Worm (Caenorhabditis elegans) whole organism, late embryonic: Measurements from ENCODE around the gene R148.7.
A peak's percentile ranks its signal among the peaks of the same experiment; 100 is the strongest.

ENCODE experiments used
- C08G9.2 ChIP-seq: sonication (generic microtip); optimal IDR thresholded peaks from 2 replicates; lab custom pipeline; 2016; ENCODE audit warnings: mild to moderate bottlenecking, missing genetic modification characterization, moderate library complexity, missing compliant biosample characterization
- C38D4.7 ChIP-seq: fragments of 200-800 bp; sonication (Bioruptor generic); optimal IDR thresholded peaks from 2 replicates; lab custom pipeline; 2018; ENCODE audit warnings: mild to moderate bottlenecking, missing genetic modification characterization, moderate library complexity, missing compliant biosample characterization
- F13H6.1 ChIP-seq: sonication (generic microtip); optimal IDR thresholded peaks from 2 replicates; lab custom pipeline; 2016; ENCODE audit warnings: missing genetic modification characterization, missing compliant biosample characterization
- K02D7.2 ChIP-seq: sonication (generic microtip); optimal IDR thresholded peaks from 2 replicates; lab custom pipeline; 2017; ENCODE audit warnings: mild to moderate bottlenecking, missing genetic modification characterization, missing compliant biosample characterization
- K09A11.1 ChIP-seq: sonication (generic microtip); optimal IDR thresholded peaks from 2 replicates; lab custom pipeline; 2017; ENCODE audit warnings: antibody characterized with exemption, mild to moderate bottlenecking, missing genetic modification characterization, missing compliant biosample characterization; ENCODE audit not compliant: insufficient read depth
- ahr-1 ChIP-seq: sonication (generic microtip); optimal IDR thresholded peaks from 2 replicates; lab custom pipeline; 2016; ENCODE audit warnings: missing genetic modification characterization, missing compliant biosample characterization
- ama-1 ChIP-seq: fragments of 150-350 bp; optimal IDR thresholded peaks from 2 replicates; lab custom pipeline; 2014
- ceh-14 ChIP-seq: sonication (generic microtip); optimal IDR thresholded peaks from 2 replicates; lab custom pipeline; 2016; ENCODE audit warnings: missing genotype, missing genetic modification characterization, missing compliant biosample characterization
- ceh-18 ChIP-seq: sonication (generic microtip); optimal IDR thresholded peaks from 2 replicates; lab custom pipeline; 2016; ENCODE audit warnings: missing genetic modification characterization, missing compliant biosample characterization
- ceh-2 ChIP-seq: sonication (generic microtip); optimal IDR thresholded peaks from 2 replicates; lab custom pipeline; 2016; ENCODE audit warnings: missing genotype, missing genetic modification characterization, missing compliant biosample characterization
- ceh-22 ChIP-seq: sonication (generic microtip); optimal IDR thresholded peaks from 2 replicates; lab custom pipeline; 2017; ENCODE audit warnings: missing biosample characterization, missing genetic modification characterization
- ceh-24 ChIP-seq: sonication (generic microtip); optimal IDR thresholded peaks from 2 replicates; lab custom pipeline; 2016; ENCODE audit warnings: mild to moderate bottlenecking, missing genetic modification characterization, missing compliant biosample characterization
- ceh-30 ChIP-seq: fragments of 150-350 bp; optimal IDR thresholded peaks from 2 replicates; lab custom pipeline; 2014; ENCODE audit warnings: missing biosample characterization, missing genetic modification characterization
- ceh-34 ChIP-seq: sonication (generic microtip); optimal IDR thresholded peaks from 2 replicates; lab custom pipeline; 2016; ENCODE audit warnings: mild to moderate bottlenecking, missing genetic modification characterization, missing compliant biosample characterization
- ceh-45 ChIP-seq: fragments of 200-800 bp; sonication (Bioruptor generic); IDR thresholded peaks from 2 replicates; pipeline ENCODE4 v1.3.6; 2022; ENCODE audit warnings: missing genetic modification reagents, missing genetic modification characterization, missing compliant biosample characterization
- ceh-48 ChIP-seq: sonication (generic microtip); optimal IDR thresholded peaks from 2 replicates; lab custom pipeline; 2016; ENCODE audit warnings: missing genetic modification characterization, inconsistent platforms, missing compliant biosample characterization
- ceh-6 ChIP-seq: fragments of 200-800 bp; sonication (Bioruptor generic); optimal IDR thresholded peaks from 2 replicates; lab custom pipeline; 2018; ENCODE audit warnings: mild to moderate bottlenecking, missing genetic modification characterization, missing compliant biosample characterization
- dve-1 ChIP-seq: sonication (generic microtip); optimal IDR thresholded peaks from 2 replicates; lab custom pipeline; 2017; ENCODE audit warnings: antibody characterized with exemption, mild to moderate bottlenecking, missing genetic modification characterization, missing compliant biosample characterization
- ets-4 ChIP-seq: sonication (generic microtip); optimal IDR thresholded peaks from 2 replicates; lab custom pipeline; 2016; ENCODE audit warnings: missing genetic modification characterization, missing compliant biosample characterization
- eyg-1 ChIP-seq: sonication (generic microtip); optimal IDR thresholded peaks from 2 replicates; lab custom pipeline; 2016; ENCODE audit warnings: missing genotype, missing genetic modification characterization, missing compliant biosample characterization
- fax-1 ChIP-seq: sonication (generic microtip); optimal IDR thresholded peaks from 2 replicates; lab custom pipeline; 2016; ENCODE audit warnings: missing genotype, missing genetic modification characterization, missing compliant biosample characterization
- fkh-10 ChIP-seq: fragments of 150-350 bp; optimal IDR thresholded peaks from 2 replicates; lab custom pipeline; 2014; ENCODE audit warnings: missing biosample characterization, missing genetic modification reagents, missing genetic modification characterization
- fkh-6 ChIP-seq: sonication (generic microtip); optimal IDR thresholded peaks from 2 replicates; lab custom pipeline; 2016; ENCODE audit warnings: missing genetic modification characterization, missing compliant biosample characterization
- hlh-13 ChIP-seq: fragments of 200-800 bp; sonication (Bioruptor generic); optimal IDR thresholded peaks from 2 replicates; lab custom pipeline; 2018; ENCODE audit warnings: mild to moderate bottlenecking, missing genetic modification characterization, missing compliant biosample characterization
- hlh-15 ChIP-seq: sonication (generic microtip); optimal IDR thresholded peaks from 2 replicates; lab custom pipeline; 2016; ENCODE audit warnings: missing genetic modification characterization, missing compliant biosample characterization
- hlh-6 ChIP-seq: sonication (generic microtip); optimal IDR thresholded peaks from 2 replicates; lab custom pipeline; 2016; ENCODE audit warnings: missing genotype, missing genetic modification characterization, missing compliant biosample characterization
- hlh-8 ChIP-seq: sonication (generic microtip); optimal IDR thresholded peaks from 2 replicates; lab custom pipeline; 2016; ENCODE audit warnings: missing genotype, missing genetic modification characterization, missing compliant biosample characterization
- lim-6 ChIP-seq: sonication (generic microtip); optimal IDR thresholded peaks from 2 replicates; lab custom pipeline; 2016; ENCODE audit warnings: missing genetic modification characterization, missing compliant biosample characterization
- lin-11 ChIP-seq: fragments of 200-800 bp; sonication (Bioruptor generic); optimal IDR thresholded peaks from 2 replicates; lab custom pipeline; 2018; ENCODE audit warnings: mild to moderate bottlenecking, missing genetic modification characterization, missing compliant biosample characterization
- mec-3 ChIP-seq: sonication (generic microtip); optimal IDR thresholded peaks from 2 replicates; lab custom pipeline; 2016; ENCODE audit warnings: borderline replicate concordance, missing genetic modification characterization, missing compliant biosample characterization
- odd-2 ChIP-seq: sonication (generic microtip); optimal IDR thresholded peaks from 2 replicates; lab custom pipeline; 2017; ENCODE audit warnings: antibody characterized with exemption, mild to moderate bottlenecking, missing genetic modification characterization, missing compliant biosample characterization
- pat-9 ChIP-seq: fragments of 200-800 bp; sonication (Bioruptor generic); optimal IDR thresholded peaks from 2 replicates; lab custom pipeline; 2018; ENCODE audit warnings: mild to moderate bottlenecking, missing genetic modification characterization, moderate library complexity, missing compliant biosample characterization
- pros-1 ChIP-seq: fragments of 150-350 bp; optimal IDR thresholded peaks from 2 replicates; lab custom pipeline; 2014; ENCODE audit warnings: missing biosample characterization, missing genetic modification reagents, missing genetic modification characterization
- ref-2 ChIP-seq: sonication (generic microtip); optimal IDR thresholded peaks from 2 replicates; lab custom pipeline; 2016; ENCODE audit warnings: missing genetic modification characterization, missing compliant biosample characterization
- rnt-1 ChIP-seq: sonication (generic microtip); optimal IDR thresholded peaks from 2 replicates; lab custom pipeline; 2016; ENCODE audit warnings: missing genetic modification characterization, missing compliant biosample characterization
- sdc-2 ChIP-seq: sonication (generic microtip); optimal IDR thresholded peaks from 2 replicates; lab custom pipeline; 2016; ENCODE audit warnings: missing genotype, missing genetic modification characterization, missing compliant biosample characterization
- sox-4 ChIP-seq: sonication (generic microtip); optimal IDR thresholded peaks from 2 replicates; lab custom pipeline; 2017; ENCODE audit warnings: mild to moderate bottlenecking, missing genetic modification characterization, inconsistent platforms, missing compliant biosample characterization
- tbx-2 ChIP-seq: sonication (generic microtip); optimal IDR thresholded peaks from 2 replicates; lab custom pipeline; 2016; ENCODE audit warnings: missing genetic modification characterization, missing compliant biosample characterization
- unc-42 ChIP-seq: sonication (generic microtip); optimal IDR thresholded peaks from 2 replicates; lab custom pipeline; 2016; ENCODE audit warnings: missing genotype, missing genetic modification characterization, missing compliant biosample characterization
- unc-55 ChIP-seq: sonication (generic microtip); optimal IDR thresholded peaks from 2 replicates; lab custom pipeline; 2017; ENCODE audit warnings: missing biosample characterization, missing genetic modification reagents, missing genetic modification characterization
- unc-86 ChIP-seq: sonication (generic microtip); optimal IDR thresholded peaks from 2 replicates; lab custom pipeline; 2016; ENCODE audit warnings: missing genetic modification characterization, missing compliant biosample characterization
- zip-5 ChIP-seq: sonication (generic microtip); optimal IDR thresholded peaks from 2 replicates; lab custom pipeline; 2016; ENCODE audit warnings: missing genetic modification characterization, missing compliant biosample characterization
- ztf-16 ChIP-seq: sonication (generic microtip); optimal IDR thresholded peaks from 2 replicates; lab custom pipeline; 2017; ENCODE audit warnings: missing genetic modification characterization, missing compliant biosample characterization

R148.7 gene

DNA sequence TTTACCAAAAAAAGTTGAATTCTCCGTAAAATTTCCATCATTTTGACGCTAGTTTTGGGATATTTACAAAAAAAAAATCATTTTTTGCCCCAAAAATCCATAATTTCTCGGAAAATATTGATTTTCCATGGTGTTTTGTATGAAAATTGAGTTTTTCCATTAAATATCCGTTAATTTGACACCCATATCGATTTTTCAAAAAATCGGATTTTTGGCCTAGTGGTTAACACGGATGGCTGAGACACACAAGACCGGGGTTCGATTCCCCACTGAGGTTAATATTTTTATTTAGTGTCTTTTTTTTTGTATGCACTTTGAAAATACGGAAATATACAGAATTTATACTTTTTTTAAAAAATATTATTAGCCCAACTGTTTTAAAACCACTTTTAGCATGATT, 13.0 kb downstream of the R148.7 start:
- TF ChIP-seq ceh-30 (no peak), dve-1 (tag; lab: Kevin White, UChicago) (no peak), ama-1 (lab: Kevin White, UChicago) (no peak), unc-86 (tag; lab: Kevin White, UChicago) (no peak)
- TF ChIP-seq, all 69 proteins: peak for 0

DNA sequence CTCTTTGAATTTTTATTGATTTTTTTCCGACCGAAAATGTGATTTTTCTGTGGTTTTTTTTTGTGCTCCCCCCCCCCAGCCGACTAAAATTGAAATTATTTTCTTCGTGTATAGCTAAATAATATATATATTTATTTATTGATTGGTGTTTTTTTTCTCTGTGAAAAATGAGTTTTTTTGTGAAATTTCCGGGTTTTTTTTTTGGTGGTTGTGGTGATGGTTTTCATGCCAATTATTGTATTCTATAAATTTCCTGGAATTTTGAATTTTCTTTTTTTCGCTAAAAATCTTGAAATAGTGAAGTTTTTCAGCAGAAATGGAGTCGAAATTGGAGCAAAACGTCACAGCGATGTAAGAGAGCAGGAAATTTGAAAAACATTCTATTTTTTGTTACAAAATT, 14.8 kb downstream of the R148.7 start, which contains the start of gene lmtr-5:
Gene lmtr-5, plus strand, starts transcription at position 301 of the 400 bp plus-strand sequence.
- TF ChIP-seq C08G9.2 (tag; lab: Kevin White, UChicago): no peak
- TF ChIP-seq tbx-2: no peak
- no peak for TF ChIP-seq lim-6 (tag; lab: Kevin White, UChicago)
- no peak for TF ChIP-seq unc-55 (GFP tag; lab: Kevin White, UChicago)
- no peak for TF ChIP-seq hlh-8 (tag; lab: Kevin White, UChicago)
- no peak for TF ChIP-seq lin-11 (tag; lab: Kevin White, UChicago)
- TF ChIP-seq F13H6.1 (tag; lab: Kevin White, UChicago): no peak
- TF ChIP-seq ceh-18 (tag; lab: Kevin White, UChicago): no peak
- TF ChIP-seq fkh-10 (GFP tag; lab: Kevin White, UChicago): no peak
- no peak for TF ChIP-seq odd-2
- TF ChIP-seq sox-4 (tag; lab: Kevin White, UChicago): no peak
- TF ChIP-seq ceh-24 (tag; lab: Kevin White, UChicago): no peak
- no peak for TF ChIP-seq ceh-45 (GFP tag; lab: Robert Waterston, UW)
- no peak for TF ChIP-seq C38D4.7 (GFP tag; lab: Kevin White, UChicago)
- TF ChIP-seq dve-1 (tag; lab: Kevin White, UChicago): no peak
- no peak for TF ChIP-seq hlh-15
- TF ChIP-seq zip-5: no peak
- TF ChIP-seq pat-9 (tag; lab: Kevin White, UChicago): no peak
- no peak for TF ChIP-seq K02D7.2 (tag; lab: Kevin White, UChicago)
- TF ChIP-seq fax-1 (tag; lab: Kevin White, UChicago): no peak

DNA sequence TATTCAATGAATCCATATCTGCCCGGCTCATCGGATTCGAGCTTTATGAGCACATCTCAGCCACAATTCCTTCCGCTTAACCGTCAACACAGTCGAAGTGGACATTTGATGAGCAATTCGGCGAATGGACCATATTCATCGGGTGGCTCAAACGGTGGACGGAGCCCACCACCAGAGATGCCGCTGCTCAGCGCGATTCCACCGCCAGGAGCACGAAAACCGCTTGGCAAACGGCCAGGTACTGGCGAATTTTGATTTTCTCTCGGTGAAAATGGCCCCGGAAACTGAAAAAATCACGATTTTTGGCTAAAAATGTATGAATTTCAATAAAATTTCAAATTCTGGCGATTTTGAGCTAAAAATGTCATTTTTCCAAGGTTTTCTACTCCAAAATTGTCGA, 18.4 kb downstream of the R148.7 start:
- TF ChIP-seq ama-1 (lab: Kevin White, UChicago): no peak
- TF ChIP-seq ceh-6 (GFP tag; lab: Kevin White, UChicago): no peak
- TF ChIP-seq ceh-45 (GFP tag; lab: Robert Waterston, UW): no peak
- TF ChIP-seq ahr-1 (tag; lab: Kevin White, UChicago): no peak
- TF ChIP-seq ref-2 (tag; lab: Kevin White, UChicago): no peak
- no peak for TF ChIP-seq unc-55 (GFP tag; lab: Kevin White, UChicago)
- TF ChIP-seq unc-42 (tag; lab: Kevin White, UChicago): no peak
- TF ChIP-seq K09A11.1 (tag; lab: Kevin White, UChicago): no peak
- TF ChIP-seq, all 69 proteins: peak for 0

DNA sequence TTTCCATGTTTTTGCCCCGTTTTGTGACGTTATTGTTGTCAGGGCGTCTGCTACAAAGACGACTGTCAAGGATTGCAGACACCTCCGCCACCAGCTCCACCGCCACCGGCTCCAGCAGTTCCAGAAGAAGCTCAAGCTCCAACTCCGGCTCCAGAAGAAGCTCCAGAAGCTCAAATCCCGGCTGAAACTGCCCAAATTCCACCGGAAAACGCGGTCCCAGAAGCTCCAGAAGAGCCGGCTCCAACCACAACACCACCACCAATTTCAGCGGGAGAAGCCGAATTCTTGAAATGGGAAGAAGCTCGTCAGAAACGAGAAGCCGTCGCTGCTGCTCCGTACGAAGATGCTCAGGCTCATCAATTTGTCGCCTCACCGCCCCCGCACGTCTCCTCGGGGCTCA, 21.4 kb downstream of the R148.7 start:
- no peak for TF ChIP-seq ceh-30
- TF ChIP-seq rnt-1 (tag; lab: Kevin White, UChicago): no peak
- TF ChIP-seq, all 69 proteins: peak for 0

DNA sequence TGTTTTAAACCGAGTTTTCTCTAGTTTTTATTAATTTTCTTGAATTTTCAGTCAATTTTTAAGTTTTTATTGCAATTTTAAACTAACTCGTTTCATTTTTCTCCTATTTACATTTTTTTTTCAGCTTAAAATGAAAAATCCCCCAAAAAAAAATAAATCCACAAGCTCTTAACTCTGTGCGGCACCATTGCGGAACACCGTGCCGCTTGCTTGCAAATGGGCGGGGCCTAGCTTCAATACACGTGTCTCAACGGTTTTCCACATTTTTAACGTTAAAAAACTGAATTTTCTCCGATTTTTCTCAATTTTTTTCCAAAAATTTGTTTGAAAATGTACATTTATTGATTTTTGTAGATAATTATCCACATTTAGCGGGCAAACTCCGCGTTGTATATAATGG, 23.2 kb downstream of the R148.7 start, which contains the start of gene R148.3:
Gene R148.3, plus strand, starts transcription at position 347 of the 400 bp plus-strand sequence.
- peak; percentile 6 for TF ChIP-seq ceh-30
- TF ChIP-seq ceh-18 (tag; lab: Kevin White, UChicago): peak; percentile 37
- TF ChIP-seq rnt-1 (tag; lab: Kevin White, UChicago): peak; percentile 71
- peak; percentile 42 for TF ChIP-seq ets-4 (tag; lab: Kevin White, UChicago)
- 0 out of 2 replicates have a peak, but pooled peaks have one; percentile 45 for TF ChIP-seq ceh-45 (GFP tag; lab: Robert Waterston, UW)
- no peak for TF ChIP-seq mec-3 (tag; lab: Kevin White, UChicago)
- TF ChIP-seq hlh-13 (GFP tag; lab: Kevin White, UChicago): peak; percentile 15
- peak; percentile 33 for TF ChIP-seq eyg-1
- TF ChIP-seq fkh-6: peak; percentile 83
- TF ChIP-seq tbx-2: peak; percentile 83
- TF ChIP-seq ceh-2 (tag; lab: Kevin White, UChicago): peak; percentile 77
- TF ChIP-seq pros-1: no peak
- no peak for TF ChIP-seq ceh-22 (tag; lab: Kevin White, UChicago)
- TF ChIP-seq ceh-34 (tag; lab: Kevin White, UChicago): peak; percentile 74
- TF ChIP-seq fax-1 (tag; lab: Kevin White, UChicago): peak; percentile 79
- peak; percentile 64 for TF ChIP-seq C08G9.2 (tag; lab: Kevin White, UChicago)
- TF ChIP-seq ref-2 (tag; lab: Kevin White, UChicago): peak; percentile 76
- peak; percentile 75 for TF ChIP-seq hlh-8 (tag; lab: Kevin White, UChicago)
- peak; percentile 91 for TF ChIP-seq ceh-14 (tag; lab: Kevin White, UChicago)
- peak; percentile 64 for TF ChIP-seq C38D4.7 (GFP tag; lab: Kevin White, UChicago)
- peak; percentile 86 for TF ChIP-seq hlh-6 (tag; lab: Kevin White, UChicago)
- peak; percentile 55 for TF ChIP-seq sdc-2
- peak; percentile 52 for TF ChIP-seq ceh-48
- TF ChIP-seq F13H6.1 (tag; lab: Kevin White, UChicago): peak; percentile 77
- no peak for TF ChIP-seq fkh-10 (GFP tag; lab: Kevin White, UChicago)
- peak; percentile 90 for TF ChIP-seq ztf-16
